Fruit fly (Drosophila melanogaster) whole organism, embryonic: ENCODE results near the gene Ptpmeg2.

Experiments
- ATbp ChIP-seq: fragments of 200-800 bp; sonication (Bioruptor generic); optimal IDR thresholded peaks from 2 replicates; lab custom pipeline; 2017; ENCODE audit warnings: missing biosample characterization, mild to moderate bottlenecking, missing genetic modification characterization, missing genetic modification reagents
- Adf1 ChIP-seq: fragments of 200-800 bp; sonication (Bioruptor generic); IDR thresholded peaks from 2 replicates; pipeline ENCODE4 v1.3.6; 2022; ENCODE audit warnings: missing biosample characterization, missing genetic modification characterization
- Atf6 ChIP-seq: fragments of 200-800 bp; sonication (Bioruptor generic); IDR thresholded peaks from 2 replicates; pipeline ENCODE4 v1.3.6; 2022; ENCODE audit warnings: missing biosample characterization, missing genetic modification characterization
- BEAF-32 ChIP-seq: fragments of 200-800 bp; sonication (Bioruptor generic); optimal IDR thresholded peaks from 3 replicates; lab custom pipeline; 2017; ENCODE audit warnings: missing biosample characterization, missing genetic modification characterization, mild to moderate bottlenecking, moderate library complexity, missing genetic modification reagents
- CG10147 ChIP-seq: fragments of 200-800 bp; sonication (Bioruptor generic); optimal IDR thresholded peaks from 2 replicates; lab custom pipeline; 2019; ENCODE audit warnings: missing biosample characterization, mild to moderate bottlenecking, missing genetic modification characterization, moderate library complexity
- CG12391 ChIP-seq: fragments of 200-800 bp; sonication (Bioruptor generic); optimal IDR thresholded peaks from 3 replicates; lab custom pipeline; 2018; ENCODE audit warnings: missing biosample characterization, mild to moderate bottlenecking, missing genetic modification characterization, moderate library complexity
- CG12942 ChIP-seq: fragments of 200-800 bp; sonication (Bioruptor generic); optimal IDR thresholded peaks from 3 replicates; lab custom pipeline; 2016; ENCODE audit warnings: missing biosample characterization, missing genetic modification characterization
- CG13296 ChIP-seq: fragments of 200-800 bp; sonication (Bioruptor generic); optimal IDR thresholded peaks from 3 replicates; lab custom pipeline; 2018; ENCODE audit warnings: missing biosample characterization, mild to moderate bottlenecking, missing genetic modification characterization
- CG13624 ChIP-seq: fragments of 200-800 bp; sonication (Bioruptor generic); optimal IDR thresholded peaks from 2 replicates; lab custom pipeline; 2016; ENCODE audit warnings: missing biosample characterization, missing genetic modification characterization
- CG15073 ChIP-seq: fragments of 200-800 bp; sonication (Bioruptor generic); optimal IDR thresholded peaks from 2 replicates; lab custom pipeline; 2016; ENCODE audit warnings: missing biosample characterization, missing genetic modification characterization
- CG15696 ChIP-seq: fragments of 200-800 bp; sonication (Bioruptor generic); optimal IDR thresholded peaks from 2 replicates; lab custom pipeline; 2019; ENCODE audit warnings: missing biosample characterization, mild to moderate bottlenecking, missing genetic modification characterization, moderate library complexity
- CG1647 ChIP-seq: fragments of 200-800 bp; sonication (Bioruptor generic); optimal IDR thresholded peaks from 3 replicates; lab custom pipeline; 2016; ENCODE audit warnings: missing biosample characterization, missing genetic modification characterization
- CG17186 ChIP-seq: fragments of 200-800 bp; sonication (Bioruptor generic); optimal IDR thresholded peaks from 3 replicates; lab custom pipeline; 2017; ENCODE audit warnings: missing biosample characterization, missing genetic modification reagents, missing genetic modification characterization
- CG17612 ChIP-seq: fragments of 200-800 bp; sonication (Bioruptor generic); IDR thresholded peaks from 2 replicates; pipeline ENCODE4 v1.3.6; 2022; ENCODE audit warnings: missing biosample characterization, missing genetic modification characterization
- CG17829 ChIP-seq: fragments of 200-800 bp; optimal IDR thresholded peaks from 2 replicates; lab custom pipeline; 2019; ENCODE audit warnings: missing biosample characterization, mild to moderate bottlenecking, missing genetic modification characterization, moderate library complexity
- CG2202 ChIP-seq: fragments of 200-800 bp; sonication (Bioruptor generic); optimal IDR thresholded peaks from 2 replicates; lab custom pipeline; 2018; ENCODE audit warnings: missing biosample characterization, mild to moderate bottlenecking, missing genetic modification characterization
- CG34376 ChIP-seq: fragments of 200-800 bp; sonication (Bioruptor generic); optimal IDR thresholded peaks from 2 replicates; lab custom pipeline; 2018; ENCODE audit warnings: missing biosample characterization, mild to moderate bottlenecking, missing genetic modification characterization
- CG34422 ChIP-seq: fragments of 200-800 bp; sonication (Bioruptor generic); IDR thresholded peaks from 3 replicates; pipeline ENCODE4 v1.3.6; 2022; ENCODE audit warnings: missing biosample characterization, missing genetic modification characterization
- CG3726 ChIP-seq: fragments of 200-800 bp; sonication (Bioruptor generic); IDR thresholded peaks from 3 replicates; pipeline ENCODE4, ENCODE4 v1.3.6; 2022; ENCODE audit warnings: missing biosample characterization, missing genetic modification characterization
- CG6175 ChIP-seq: fragments of 200-800 bp; sonication (Bioruptor generic); IDR thresholded peaks from 3 replicates; pipeline ENCODE4 v1.3.6; 2022; ENCODE audit warnings: missing biosample characterization, missing genetic modification characterization
- CG9215 ChIP-seq: fragments of 200-800 bp; sonication (Bioruptor generic); IDR thresholded peaks from 2 replicates; pipeline ENCODE4 v1.3.6; 2022; ENCODE audit warnings: missing biosample characterization, missing genetic modification characterization
- CG9797 ChIP-seq: fragments of 200-800 bp; sonication (Bioruptor generic); optimal IDR thresholded peaks from 3 replicates; lab custom pipeline; 2018; ENCODE audit warnings: missing biosample characterization, mild to moderate bottlenecking, missing genetic modification characterization
- Camta ChIP-seq: fragments of 200-800 bp; sonication (Bioruptor generic); optimal IDR thresholded peaks from 2 replicates; lab custom pipeline; 2016; ENCODE audit warnings: missing biosample characterization, missing genetic modification characterization
- Fer2 ChIP-seq: fragments of 200-800 bp; sonication (Bioruptor generic); optimal IDR thresholded peaks from 2 replicates; lab custom pipeline; 2018; ENCODE audit warnings: missing biosample characterization, mild to moderate bottlenecking, missing genetic modification characterization, moderate library complexity
- H15 ChIP-seq: fragments of 200-800 bp; sonication (Bioruptor generic); IDR thresholded peaks from 3 replicates; pipeline ENCODE4 v1.3.6; 2022; ENCODE audit warnings: missing biosample characterization, missing genetic modification characterization
- H2.0 ChIP-seq: fragments of 200-800 bp; sonication (Bioruptor generic); IDR thresholded peaks from 2 replicates; pipeline ENCODE4 v1.3.6; 2022; ENCODE audit warnings: missing biosample characterization, missing genetic modification characterization
- Hr3 ChIP-seq: fragments of 200-800 bp; sonication (Bioruptor generic); optimal IDR thresholded peaks from 3 replicates; lab custom pipeline; 2016; ENCODE audit warnings: missing biosample characterization, missing genetic modification characterization
- Hr51 ChIP-seq, 2 experiments: fragments of 200-800 bp; sonication (Bioruptor generic); optimal IDR thresholded peaks; 2 replicates in 1 of 2; 3 replicates in 1 of 2; lab custom pipeline; 2016 to 2018; ENCODE audit warnings: missing biosample characterization in 2 of 2, missing genetic modification characterization in 2 of 2, mild to moderate bottlenecking in 1 of 2, moderate library complexity in 1 of 2
- Med ChIP-seq: fragments of 200-800 bp; sonication (Bioruptor generic); peaks from one replicate; lab custom pipeline; 2016; ENCODE audit warnings: missing biosample characterization, missing genetic modification characterization, mild to moderate bottlenecking, inconsistent platforms, moderate library complexity
- Nf-YA ChIP-seq: fragments of 200-800 bp; sonication (Bioruptor generic); IDR thresholded peaks from 2 replicates; pipeline ENCODE4 v1.3.6; 2022; ENCODE audit warnings: missing biosample characterization, missing genetic modification characterization
- NfI ChIP-seq: fragments of 200-800 bp; sonication (Bioruptor generic); optimal IDR thresholded peaks from 3 replicates; lab custom pipeline; 2018; ENCODE audit warnings: missing biosample characterization, mild to moderate bottlenecking, missing genetic modification characterization, moderate library complexity
- Sox102F ChIP-seq: fragments of 200-800 bp; sonication (Bioruptor generic); optimal IDR thresholded peaks from 2 replicates; lab custom pipeline; 2018; ENCODE audit warnings: missing biosample characterization, mild to moderate bottlenecking, missing genetic modification characterization, moderate library complexity
- Sry-β ChIP-seq: fragments of 200-800 bp; sonication (Bioruptor generic); optimal IDR thresholded peaks from 2 replicates; lab custom pipeline; 2018; ENCODE audit warnings: missing biosample characterization, mild to moderate bottlenecking, missing genetic modification characterization, moderate library complexity
- Ssrp ChIP-seq: fragments of 200-800 bp; sonication (Bioruptor generic); optimal IDR thresholded peaks from 2 replicates; lab custom pipeline; 2018; ENCODE audit warnings: missing biosample characterization, mild to moderate bottlenecking, missing genetic modification characterization, moderate library complexity
- caup ChIP-seq: fragments of 200-800 bp; sonication (Bioruptor generic); optimal IDR thresholded peaks from 3 replicates; lab custom pipeline; 2017; ENCODE audit warnings: missing biosample characterization, mild to moderate bottlenecking, missing genetic modification characterization, moderate library complexity; ENCODE audit not compliant: severe bottlenecking
- chn ChIP-seq: fragments of 200-800 bp; sonication (Bioruptor generic); optimal IDR thresholded peaks from 2 replicates; lab custom pipeline; 2016; ENCODE audit warnings: missing biosample characterization, missing genetic modification characterization
- danr ChIP-seq: fragments of 200-800 bp; sonication (Bioruptor generic); IDR thresholded peaks from 2 replicates; pipeline ENCODE4 v1.3.6; 2022; ENCODE audit warnings: missing biosample characterization, missing genetic modification characterization
- dpn ChIP-seq, 2 experiments: fragments of 200-800 bp; sonication (Bioruptor generic); optimal IDR thresholded peaks; 3 replicates each; lab custom pipeline; 2016; ENCODE audit warnings: missing biosample characterization in 2 of 2, missing genetic modification characterization in 2 of 2
- eve ChIP-seq, 2 experiments: fragments of >200 bp; optimal IDR thresholded peaks; 2 replicates each; lab custom pipeline; 2017; ENCODE audit warnings: missing biosample characterization in 2 of 2, missing genetic modification characterization in 2 of 2
- fd96Cb ChIP-seq: fragments of 200-800 bp; sonication (Bioruptor generic); optimal IDR thresholded peaks from 2 replicates; lab custom pipeline; 2018; ENCODE audit warnings: missing biosample characterization, mild to moderate bottlenecking, missing genetic modification characterization, moderate library complexity
- gfzf ChIP-seq: fragments of 200-800 bp; sonication (Bioruptor generic); optimal IDR thresholded peaks from 2 replicates; lab custom pipeline; 2016; ENCODE audit warnings: missing biosample characterization, mild to moderate bottlenecking, missing genetic modification characterization, moderate library complexity
- luna ChIP-seq: fragments of 200-800 bp; sonication (Bioruptor generic); optimal IDR thresholded peaks from 2 replicates; lab custom pipeline; 2016; ENCODE audit warnings: missing biosample characterization, missing genetic modification characterization
- nom ChIP-seq: fragments of 200-800 bp; sonication (Bioruptor generic); optimal IDR thresholded peaks from 2 replicates; lab custom pipeline; 2017; ENCODE audit warnings: missing biosample characterization, missing genetic modification characterization, mild to moderate bottlenecking, moderate library complexity, missing genetic modification reagents
- phol ChIP-seq: fragments of 200-800 bp; sonication (Bioruptor generic); optimal IDR thresholded peaks from 3 replicates; lab custom pipeline; 2018; ENCODE audit warnings: missing biosample characterization, mild to moderate bottlenecking, missing genetic modification characterization, moderate library complexity
- row ChIP-seq: fragments of 200-800 bp; sonication (Bioruptor generic); IDR thresholded peaks from 3 replicates; pipeline ENCODE4 v1.3.6; 2022; ENCODE audit warnings: missing biosample characterization, missing genetic modification characterization
- slou ChIP-seq: fragments of 200-800 bp; sonication (Bioruptor generic); optimal IDR thresholded peaks from 3 replicates; lab custom pipeline; 2016; ENCODE audit warnings: missing biosample characterization, missing genetic modification characterization
- toy ChIP-seq: fragments of 200-800 bp; sonication (Bioruptor generic); IDR thresholded peaks from 2 replicates; pipeline ENCODE4 v1.3.6; 2022; ENCODE audit warnings: missing biosample characterization, missing genetic modification characterization
- twi ChIP-seq: fragments of 200-800 bp; optimal IDR thresholded peaks from 2 replicates; lab custom pipeline; 2019; ENCODE audit warnings: missing biosample characterization, mild to moderate bottlenecking, missing genetic modification characterization, moderate library complexity
- vvl ChIP-seq: fragments of 200-800 bp; sonication (Bioruptor generic); IDR thresholded peaks from 2 replicates; pipeline ENCODE4 v1.3.6; 2022; ENCODE audit warnings: missing biosample characterization, missing genetic modification characterization

Ptpmeg2 gene

DNA sequence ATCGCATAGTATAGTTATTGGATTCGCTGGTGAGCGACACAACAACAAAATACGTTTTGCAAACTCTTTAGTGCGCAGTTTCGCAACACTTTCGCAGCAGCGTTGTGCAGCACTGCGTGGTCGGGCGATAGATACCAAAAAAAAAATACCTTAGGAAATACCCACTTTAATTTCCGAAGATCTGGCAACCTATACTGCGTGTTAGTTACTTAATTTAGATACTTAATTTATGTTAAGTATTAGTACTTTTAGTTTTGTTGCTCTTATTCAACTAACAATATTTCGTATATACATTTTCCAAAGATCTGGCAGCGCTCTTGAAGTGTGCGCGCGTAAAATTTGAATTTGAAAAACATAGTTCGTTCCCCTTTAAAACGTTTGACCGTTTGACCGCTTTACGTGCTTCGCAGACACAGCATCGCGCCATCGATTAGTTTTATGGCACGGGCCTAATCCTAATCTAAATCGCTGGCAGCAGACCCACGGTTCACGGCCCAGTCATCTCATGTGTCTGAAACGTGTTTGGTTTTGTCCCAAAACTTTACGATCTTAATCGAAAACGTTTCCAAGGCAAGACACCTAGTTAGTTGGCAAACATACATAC is 78.9 kb downstream of the Ptpmeg2 start, which contains the start of gene LPCAT (continued):
- TF ChIP-seq Ssrp (tag; lab: Kevin White, UChicago) (no peak), BEAF-32 (GFP tag; lab: Kevin White, UChicago) (peak; percentile 85), CG12942 (GFP tag; lab: Kevin White, UChicago) (peak; percentile 38), Sry-β (GFP tag; lab: Kevin White, UChicago) (no peak), phol (peak; percentile 83), Atf6 (peak; percentile 61; the same call in 1 of the 2 replicates), CG2202 (tag; lab: Kevin White, UChicago) (no peak), CG17612 (0 out of 2 replicates have a peak, but pooled peaks have one; percentile 49), CG34422 (GFP tag; lab: Robert Waterston, UW) (peak; percentile 81), fd96Cb (tag; lab: Kevin White, UChicago) (peak; percentile 68), CG17829 (peak; percentile 47), luna (peak; percentile 10), chn (GFP tag; lab: Kevin White, UChicago) (peak; percentile 48), CG13624 (GFP tag; lab: Kevin White, UChicago) (peak; percentile 85), dpn (GFP tag; optimal IDR thresholded peaks at IDR 0.05; lab: Kevin White, UChicago) (peak; percentile 70 to 90), CG17186 (GFP tag; lab: Kevin White, UChicago) (peak; percentile 80), Sox102F (GFP tag; lab: Kevin White, UChicago) (peak; percentile 31), caup (GFP tag; lab: Kevin White, UChicago) (peak; percentile 69), CG3726 (peak; percentile 82; the same call in 2 of the 3 replicates), toy (GFP tag; lab: Robert Waterston, UW) (0 out of 2 replicates have a peak, but pooled peaks have one; percentile 41), eve (GFP tag; optimal IDR thresholded peaks at IDR 0.05; lab: Kevin White, UChicago) (peak in 1 of 2 experiments; percentile 81), Camta (GFP tag; lab: Kevin White, UChicago) (peak; percentile 85), CG9797 (GFP tag; lab: Kevin White, UChicago) (peak; percentile 71), CG15696 (tag; lab: Kevin White, UChicago) (peak; percentile 83), Nf-YA (GFP tag; lab: Robert Waterston, UW) (no peak), CG12391 (tag; lab: Kevin White, UChicago) (peak; percentile 75), row (GFP tag; lab: Robert Waterston, UW) (peak; percentile 65), Hr51 (GFP tag; optimal IDR thresholded peaks at IDR 0.05; lab: Kevin White, UChicago) (peak; percentile 36 to 65), vvl (GFP tag; lab: Robert Waterston, UW) (peak; percentile 89), CG10147 (GFP tag; lab: Kevin White, UChicago) (peak; percentile 64), NfI (GFP tag; lab: Kevin White, UChicago) (peak; percentile 39), CG6175 (GFP tag; lab: Robert Waterston, UW) (peak; percentile 54; the same call in 1 of the 3 replicates), slou (GFP tag; lab: Kevin White, UChicago) (peak; percentile 80), CG15073 (GFP tag; lab: Kevin White, UChicago) (no peak), nom (GFP tag; lab: Kevin White, UChicago) (peak; percentile 1), H2.0 (peak; percentile 78), Adf1 (GFP tag; lab: Robert Waterston, UW) (peak; percentile 24; the same call in 1 of the 2 replicates), Fer2 (tag; lab: Kevin White, UChicago) (peak; percentile 55), CG1647 (GFP tag; lab: Kevin White, UChicago) (peak; percentile 87), ATbp (no peak), twi (tag; lab: Kevin White, UChicago) (no peak), gfzf (GFP tag; lab: Kevin White, UChicago) (peak; percentile 54), CG13296 (GFP tag; lab: Kevin White, UChicago) (peak; percentile 58), CG9215 (peak; percentile 72), Med (GFP tag; lab: Kevin White, UChicago) (peak; percentile 94), danr (GFP tag; lab: Robert Waterston, UW) (peak; percentile 66), CG34376 (GFP tag; lab: Kevin White, UChicago) (peak; percentile 56), H15 (0 out of 3 replicates have a peak, but pooled peaks have one; percentile 50), Hr3 (peak; percentile 69)
